Fruit fly (Drosophila melanogaster) whole organism, embryonic: Measurements from ENCODE around the gene PH4alphaEFB.
A peak's percentile ranks its signal among the peaks of the same experiment; 100 is the strongest.

ENCODE experiments used
- Aef1 ChIP-seq: fragments of 200-800 bp; sonication (Bioruptor generic); IDR thresholded peaks from 3 replicates; pipeline ENCODE4 v1.3.6; 2022; ENCODE audit warnings: missing biosample characterization, missing genetic modification characterization
- Asciz ChIP-seq: fragments of 200-800 bp; sonication (Bioruptor generic); optimal IDR thresholded peaks from 2 replicates; lab custom pipeline; 2017; ENCODE audit warnings: missing biosample characterization, mild to moderate bottlenecking, missing genetic modification characterization, missing genetic modification reagents
- CG10267 ChIP-seq: fragments of 200-800 bp; sonication (Bioruptor generic); optimal IDR thresholded peaks from 2 replicates; lab custom pipeline; 2018; ENCODE audit warnings: missing biosample characterization, mild to moderate bottlenecking, missing genetic modification characterization, moderate library complexity
- CG12219 ChIP-seq: fragments of 200-800 bp; sonication (Bioruptor generic); optimal IDR thresholded peaks from 3 replicates; lab custom pipeline; 2018; ENCODE audit warnings: missing biosample characterization, mild to moderate bottlenecking, missing genetic modification characterization
- CG13894 ChIP-seq: fragments of 200-800 bp; sonication (Bioruptor generic); optimal IDR thresholded peaks from 3 replicates; lab custom pipeline; 2018; ENCODE audit warnings: missing biosample characterization, mild to moderate bottlenecking, missing genetic modification characterization, moderate library complexity
- CG15479 ChIP-seq: fragments of 200-800 bp; sonication (Bioruptor generic); optimal IDR thresholded peaks from 3 replicates; lab custom pipeline; 2019; ENCODE audit warnings: missing biosample characterization, mild to moderate bottlenecking, missing genetic modification characterization, moderate library complexity
- CG16815 ChIP-seq: fragments of 200-800 bp; sonication (Bioruptor generic); optimal IDR thresholded peaks from 3 replicates; lab custom pipeline; 2017; ENCODE audit warnings: missing biosample characterization, mild to moderate bottlenecking, missing genetic modification characterization
- CG17912 ChIP-seq: fragments of 200-800 bp; sonication (Bioruptor generic); optimal IDR thresholded peaks from 2 replicates; lab custom pipeline; 2018; ENCODE audit warnings: missing biosample characterization, mild to moderate bottlenecking, missing genetic modification characterization
- CG18619 ChIP-seq: fragments of 200-800 bp; sonication (Bioruptor generic); optimal IDR thresholded peaks from 3 replicates; lab custom pipeline; 2017; ENCODE audit warnings: missing biosample characterization, mild to moderate bottlenecking, missing genetic modification characterization
- CG34224 ChIP-seq: fragments of 200-800 bp; sonication (Bioruptor generic); IDR thresholded peaks from 3 replicates; pipeline ENCODE4 v1.3.6; 2022; ENCODE audit warnings: missing biosample characterization, missing genetic modification characterization; ENCODE audit not compliant: partially characterized antibody
- CG4854 ChIP-seq: fragments of 200-800 bp; sonication (Bioruptor generic); optimal IDR thresholded peaks from 2 replicates; lab custom pipeline; 2016; ENCODE audit warnings: missing biosample characterization, missing genetic modification characterization, inconsistent platforms
- CG5245 ChIP-seq: fragments of 200-800 bp; sonication (Bioruptor generic); optimal IDR thresholded peaks from 3 replicates; lab custom pipeline; 2016; ENCODE audit warnings: missing biosample characterization, missing genetic modification characterization
- CG6765 ChIP-seq: fragments of 200-800 bp; sonication (Bioruptor generic); optimal IDR thresholded peaks from 3 replicates; lab custom pipeline; 2017; ENCODE audit warnings: missing biosample characterization, mild to moderate bottlenecking, missing genetic modification characterization
- CG6854 ChIP-seq: fragments of 200-800 bp; sonication (Bioruptor generic); optimal IDR thresholded peaks from 3 replicates; lab custom pipeline; 2017; ENCODE audit warnings: missing biosample characterization, mild to moderate bottlenecking, missing genetic modification characterization
- CG7271 ChIP-seq: fragments of 200-800 bp; sonication (Bioruptor generic); optimal IDR thresholded peaks from 2 replicates; lab custom pipeline; 2018; ENCODE audit warnings: missing biosample characterization, mild to moderate bottlenecking, missing genetic modification characterization, moderate library complexity
- Dip2 ChIP-seq: fragments of 200-800 bp; sonication (Bioruptor generic); IDR thresholded peaks from 2 replicates; pipeline ENCODE4 v1.3.6; 2022; ENCODE audit warnings: missing biosample characterization, missing genetic modification characterization
- Dll ChIP-seq: fragments of 200-800 bp; sonication (Bioruptor generic); IDR thresholded peaks from 4 replicates; pipeline ENCODE4 v1.3.6; 2022; ENCODE audit warnings: missing biosample characterization, missing genetic modification characterization; ENCODE audit not compliant: partially characterized antibody
- Fer1 ChIP-seq: fragments of 200-800 bp; sonication (Bioruptor generic); optimal IDR thresholded peaks from 2 replicates; lab custom pipeline; 2017; ENCODE audit warnings: missing biosample characterization, mild to moderate bottlenecking, missing genetic modification characterization
- Hr51 ChIP-seq, 2 experiments: fragments of 200-800 bp; sonication (Bioruptor generic); optimal IDR thresholded peaks; 2 replicates in 1 of 2; 3 replicates in 1 of 2; lab custom pipeline; 2016 to 2018; ENCODE audit warnings: missing biosample characterization in 2 of 2, missing genetic modification characterization in 2 of 2, mild to moderate bottlenecking in 1 of 2, moderate library complexity in 1 of 2
- Kr ChIP-seq: fragments of 200-800 bp; sonication (Bioruptor generic); optimal IDR thresholded peaks from 2 replicates; lab custom pipeline; 2017; ENCODE audit warnings: missing biosample characterization, mild to moderate bottlenecking, missing genetic modification characterization
- Pdp1 ChIP-seq, 2 experiments: fragments of 200-800 bp; sonication (Bioruptor generic); optimal IDR thresholded peaks; 3 replicates each; lab custom pipeline; 2016; ENCODE audit warnings: missing biosample characterization in 2 of 2, missing genetic modification characterization in 2 of 2, mild to moderate bottlenecking in 1 of 2, moderate library complexity in 1 of 2
- Rfx ChIP-seq: fragments of 200-800 bp; sonication (Bioruptor generic); IDR thresholded peaks from 2 replicates; pipeline ENCODE4 v1.3.6; 2022; ENCODE audit warnings: missing biosample characterization, missing genetic modification characterization
- Xrp1 ChIP-seq: fragments of 200-800 bp; sonication (Bioruptor generic); IDR thresholded peaks from 2 replicates; pipeline ENCODE4 v1.3.6; 2022; ENCODE audit warnings: missing biosample characterization, missing genetic modification characterization
- ara ChIP-seq: fragments of 200-800 bp; sonication (Bioruptor generic); IDR thresholded peaks from 2 replicates; pipeline ENCODE4 v1.3.6; 2022; ENCODE audit warnings: missing biosample characterization, missing genetic modification characterization
- br ChIP-seq: fragments of >200 bp; optimal IDR thresholded peaks from 2 replicates; lab custom pipeline; 2017
- cg ChIP-seq: fragments of 200-800 bp; sonication (Bioruptor generic); optimal IDR thresholded peaks from 3 replicates; lab custom pipeline; 2019; ENCODE audit warnings: missing biosample characterization, mild to moderate bottlenecking, missing genetic modification characterization, moderate library complexity
- ci ChIP-seq: fragments of 200-800 bp; sonication (Bioruptor generic); IDR thresholded peaks from 3 replicates; pipeline ENCODE4 v1.3.6; 2022; ENCODE audit warnings: missing biosample characterization, missing genetic modification characterization
- danr ChIP-seq: fragments of 200-800 bp; sonication (Bioruptor generic); IDR thresholded peaks from 2 replicates; pipeline ENCODE4 v1.3.6; 2022; ENCODE audit warnings: missing biosample characterization, missing genetic modification characterization
- exex ChIP-seq: fragments of 200-800 bp; sonication (Bioruptor generic); optimal IDR thresholded peaks from 4 replicates; lab custom pipeline; 2018; ENCODE audit warnings: missing biosample characterization, mild to moderate bottlenecking, missing genetic modification characterization, moderate library complexity
- fd102C ChIP-seq: fragments of 200-800 bp; sonication (Bioruptor generic); optimal IDR thresholded peaks from 2 replicates; lab custom pipeline; 2018; ENCODE audit warnings: missing biosample characterization, mild to moderate bottlenecking, missing genetic modification characterization, moderate library complexity
- gsb-n ChIP-seq: fragments of 200-800 bp; sonication (Bioruptor generic); optimal IDR thresholded peaks from 3 replicates; lab custom pipeline; 2018; ENCODE audit warnings: missing biosample characterization, mild to moderate bottlenecking, missing genetic modification characterization
- hkb ChIP-seq, 2 experiments: fragments of 200-800 bp in 1 of 2; fragments of >200 bp in 1 of 2; sonication (Bioruptor generic) in 1 of 2; IDR thresholded peaks in 1 of 2; optimal IDR thresholded peaks in 1 of 2; 2 replicates each; pipeline versions ENCODE4 v1.3.6 to Lab custom; 2017 to 2022; ENCODE audit warnings: missing biosample characterization in 1 of 2, missing genetic modification characterization in 1 of 2
- ken ChIP-seq: fragments of 200-800 bp; sonication (Bioruptor generic); IDR thresholded peaks from 3 replicates; pipeline ENCODE4 v1.3.6; 2022; ENCODE audit warnings: missing biosample characterization, missing genetic modification characterization
- lilli ChIP-seq: fragments of 200-800 bp; sonication (Bioruptor generic); optimal IDR thresholded peaks from 3 replicates; lab custom pipeline; 2016; ENCODE audit warnings: missing biosample characterization, missing genetic modification characterization
- lov ChIP-seq, 2 experiments: fragments of 200-800 bp in 1 of 2; fragments of >200 bp in 1 of 2; sonication (Bioruptor generic) in 1 of 2; IDR thresholded peaks in 1 of 2; optimal IDR thresholded peaks in 1 of 2; 2 replicates in 1 of 2; 3 replicates in 1 of 2; pipeline versions ENCODE4 v1.3.6 to Lab custom; 2017 to 2022; ENCODE audit warnings: missing biosample characterization in 1 of 2, missing genetic modification characterization in 1 of 2
- luna ChIP-seq: fragments of 200-800 bp; sonication (Bioruptor generic); optimal IDR thresholded peaks from 2 replicates; lab custom pipeline; 2016; ENCODE audit warnings: missing biosample characterization, missing genetic modification characterization
- mld ChIP-seq: fragments of 200-800 bp; sonication (Bioruptor generic); IDR thresholded peaks from 3 replicates; pipeline ENCODE4 v1.3.6; 2022; ENCODE audit warnings: missing biosample characterization, missing genetic modification characterization; ENCODE audit not compliant: partially characterized antibody
- pan ChIP-seq, 4 experiments: fragments of >200 bp in 3 of 4; fragments of 200-800 bp in 1 of 4; sonication (Bioruptor generic) in 1 of 4; optimal IDR thresholded peaks in 3 of 4; IDR thresholded peaks in 1 of 4; 2 replicates each; pipeline versions ENCODE4 v1.3.6 to Lab custom; 2017 to 2022; ENCODE audit warnings: missing biosample characterization in 2 of 4, missing genetic modification characterization in 2 of 4, mixed read lengths in 1 of 4
- pho ChIP-seq: fragments of 200-800 bp; sonication (Bioruptor generic); optimal IDR thresholded peaks from 2 replicates; lab custom pipeline; 2016; ENCODE audit warnings: missing biosample characterization, missing genetic modification characterization
- pros ChIP-seq: fragments of 200-800 bp; sonication (Bioruptor generic); optimal IDR thresholded peaks from 3 replicates; lab custom pipeline; 2019; ENCODE audit warnings: missing biosample characterization, mild to moderate bottlenecking, missing genetic modification characterization, moderate library complexity
- psq ChIP-seq: fragments of 200-800 bp; sonication (Bioruptor generic); optimal IDR thresholded peaks from 2 replicates; lab custom pipeline; 2017; ENCODE audit warnings: missing biosample characterization, missing genetic modification characterization
- ranshi ChIP-seq: fragments of 200-800 bp; sonication (Bioruptor generic); IDR thresholded peaks from 2 replicates; pipeline ENCODE4 v1.3.6; 2022; ENCODE audit warnings: missing biosample characterization, missing genetic modification characterization
- schlank ChIP-seq: fragments of 200-800 bp; sonication (Bioruptor generic); optimal IDR thresholded peaks from 2 replicates; lab custom pipeline; 2018; ENCODE audit warnings: missing biosample characterization, mild to moderate bottlenecking, missing genetic modification characterization
- sens-2 ChIP-seq: fragments of 200-800 bp; sonication (Bioruptor generic); IDR thresholded peaks from 2 replicates; pipeline ENCODE4 v1.3.6; 2022; ENCODE audit warnings: missing biosample characterization, missing genetic modification characterization
- sim ChIP-seq: fragments of 200-800 bp; sonication (Bioruptor generic); IDR thresholded peaks from 2 replicates; pipeline ENCODE4 v1.3.6; 2022; ENCODE audit warnings: missing biosample characterization, missing genetic modification characterization
- so ChIP-seq: fragments of 200-800 bp; sonication (Bioruptor generic); IDR thresholded peaks from 3 replicates; pipeline ENCODE4 v1.3.6; 2022; ENCODE audit warnings: missing biosample characterization, missing genetic modification characterization
- stwl ChIP-seq: fragments of 200-800 bp; sonication (Bioruptor generic); optimal IDR thresholded peaks from 3 replicates; lab custom pipeline; 2018; ENCODE audit warnings: missing biosample characterization, mild to moderate bottlenecking, missing genetic modification characterization, moderate library complexity
- sug ChIP-seq: fragments of 200-800 bp; optimal IDR thresholded peaks from 2 replicates; lab custom pipeline; 2019; ENCODE audit warnings: missing biosample characterization, mild to moderate bottlenecking, missing genetic modification characterization, moderate library complexity
- ttk ChIP-seq: fragments of 200-800 bp; sonication (Bioruptor generic); IDR thresholded peaks from 2 replicates; pipeline ENCODE4 v2.1.2; 2022; ENCODE audit warnings: missing biosample characterization, missing genetic modification characterization
- wek ChIP-seq: fragments of 200-800 bp; sonication (Bioruptor generic); optimal IDR thresholded peaks from 3 replicates; lab custom pipeline; 2018; ENCODE audit warnings: missing biosample characterization, mild to moderate bottlenecking, missing genetic modification characterization, moderate library complexity

PH4alphaEFB gene

dm6 chr3R:30489797-30490196, 23.9 kb downstream of the PH4alphaEFB start, which contains the start of gene PH4alphaSG2 (continued):
- TF ChIP-seq CG6854 (GFP tag; lab: Kevin White, UChicago) = no peak
- no peak for TF ChIP-seq CG16815 (GFP tag; lab: Kevin White, UChicago)
- TF ChIP-seq sug (tag; lab: Kevin White, UChicago) = no peak
- no peak for TF ChIP-seq cg
- peak; percentile 27 for TF ChIP-seq Asciz
- no peak for TF ChIP-seq so (GFP tag; lab: Robert Waterston, UW)
- TF ChIP-seq ara = no peak
- no peak for TF ChIP-seq br
- no peak for TF ChIP-seq ttk (GFP tag; lab: Robert Waterston, UW)
- TF ChIP-seq gsb-n (tag; lab: Kevin White, UChicago) = no peak
- TF ChIP-seq Pdp1 (GFP tag; optimal IDR thresholded peaks at IDR 0.05; lab: Kevin White, UChicago) = no peak
- TF ChIP-seq CG6765 (GFP tag; lab: Kevin White, UChicago) = no peak
- TF ChIP-seq CG10267 (tag; lab: Kevin White, UChicago) = no peak
- TF ChIP-seq Xrp1 (GFP tag; lab: Robert Waterston, UW) = 0 out of 2 replicates have a peak, but pooled peaks have one; percentile 25
- no peak for TF ChIP-seq pros (GFP tag; lab: Kevin White, UChicago)
- TF ChIP-seq CG12219 = no peak
- peak; percentile 17 for TF ChIP-seq luna (GFP tag; lab: Kevin White, UChicago)
- no peak for TF ChIP-seq stwl (tag; lab: Kevin White, UChicago)
- TF ChIP-seq Dip2 = no peak
- no peak for TF ChIP-seq CG15479
- TF ChIP-seq CG34224 = no peak
- no peak for TF ChIP-seq sens-2 (GFP tag; lab: Robert Waterston, UW)
- no peak for TF ChIP-seq ci (GFP tag; lab: Robert Waterston, UW)
- TF ChIP-seq sim (GFP tag; lab: Robert Waterston, UW) = no peak
- TF ChIP-seq CG18619 = peak; percentile 20
- TF ChIP-seq exex (tag; lab: Kevin White, UChicago) = no peak
- no peak for TF ChIP-seq Hr51 (GFP tag; optimal IDR thresholded peaks at IDR 0.05; lab: Kevin White, UChicago)
- TF ChIP-seq danr (GFP tag; lab: Robert Waterston, UW) = no peak
- no peak for TF ChIP-seq hkb (optimal IDR thresholded peaks at IDR 0.05; lab: Kevin White, UChicago)
- TF ChIP-seq hkb (GFP tag; IDR thresholded peaks at IDR 0.05; lab: Robert Waterston, UW) = no peak
- no peak for TF ChIP-seq fd102C (GFP tag; lab: Kevin White, UChicago)
- TF ChIP-seq ranshi (GFP tag; lab: Robert Waterston, UW) = no peak
- TF ChIP-seq CG4854 = no peak
- TF ChIP-seq Fer1 (GFP tag; lab: Kevin White, UChicago) = no peak
- peak; percentile 35 for TF ChIP-seq pho (GFP tag; lab: Kevin White, UChicago)
- TF ChIP-seq CG7271 (tag; lab: Kevin White, UChicago) = no peak
- no peak for TF ChIP-seq wek
- no peak for TF ChIP-seq mld (GFP tag; lab: Robert Waterston, UW)
- no peak for TF ChIP-seq Kr (GFP tag; lab: Kevin White, UChicago)
- no peak for TF ChIP-seq CG5245 (GFP tag; lab: Kevin White, UChicago)
- TF ChIP-seq Rfx (GFP tag; lab: Robert Waterston, UW) = no peak
- TF ChIP-seq lov (optimal IDR thresholded peaks at IDR 0.05; lab: Kevin White, UChicago) = no peak
- TF ChIP-seq lov (GFP tag; IDR thresholded peaks at IDR 0.05; lab: Robert Waterston, UW) = no peak
- no peak for TF ChIP-seq ken (GFP tag; lab: Robert Waterston, UW)
- TF ChIP-seq lilli (GFP tag; lab: Kevin White, UChicago) = no peak
- no peak for TF ChIP-seq CG13894
- TF ChIP-seq pan (optimal IDR thresholded peaks at IDR 0.05; lab: Kevin White, UChicago) = no peak
- TF ChIP-seq pan (GFP tag; optimal IDR thresholded peaks at IDR 0.05 in 1 of 2, IDR thresholded peaks at IDR 0.05 in 1 of 2) = no peak
- no peak for TF ChIP-seq Dll (GFP tag; lab: Robert Waterston, UW)
- no peak for TF ChIP-seq CG17912 (GFP tag; lab: Kevin White, UChicago)
- TF ChIP-seq psq = no peak
- no peak for TF ChIP-seq schlank (tag; lab: Kevin White, UChicago)
- TF ChIP-seq Aef1 (GFP tag; lab: Robert Waterston, UW) = no peak
